Fruit fly (Drosophila melanogaster) whole organism, embryonic: ENCODE results near the gene spn-B.

Experiments
- Asciz ChIP-seq: fragments of 200-800 bp; sonication (Bioruptor generic); optimal IDR thresholded peaks from 2 replicates; lab custom pipeline; 2017; ENCODE audit warnings: missing biosample characterization, mild to moderate bottlenecking, missing genetic modification characterization, missing genetic modification reagents
- Atf3 ChIP-seq: fragments of 200-800 bp; sonication (Bioruptor generic); optimal IDR thresholded peaks from 3 replicates; lab custom pipeline; 2016; ENCODE audit warnings: missing biosample characterization, missing genetic modification characterization
- Bdp1 ChIP-seq: fragments of 200-800 bp; sonication (Bioruptor generic); optimal IDR thresholded peaks from 3 replicates; lab custom pipeline; 2016; ENCODE audit warnings: missing biosample characterization, missing genetic modification characterization
- CG11398 ChIP-seq: fragments of 200-800 bp; sonication (Bioruptor generic); optimal IDR thresholded peaks from 2 replicates; lab custom pipeline; 2016; ENCODE audit warnings: missing biosample characterization, missing genetic modification characterization
- CG1647 ChIP-seq: fragments of 200-800 bp; sonication (Bioruptor generic); optimal IDR thresholded peaks from 3 replicates; lab custom pipeline; 2016; ENCODE audit warnings: missing biosample characterization, missing genetic modification characterization
- CG16863 ChIP-seq: fragments of 200-800 bp; sonication (Bioruptor generic); optimal IDR thresholded peaks from 3 replicates; lab custom pipeline; 2016; ENCODE audit warnings: missing biosample characterization, missing genetic modification characterization
- CG2120 ChIP-seq: fragments of 200-800 bp; sonication (Bioruptor generic); optimal IDR thresholded peaks from 3 replicates; lab custom pipeline; 2016; ENCODE audit warnings: missing biosample characterization, missing genetic modification characterization
- CG2875 ChIP-seq: fragments of 200-800 bp; sonication (Bioruptor generic); optimal IDR thresholded peaks from 2 replicates; lab custom pipeline; 2017; ENCODE audit warnings: missing biosample characterization, mild to moderate bottlenecking, missing genetic modification characterization, missing genetic modification reagents
- CG2889 ChIP-seq: fragments of 200-800 bp; sonication (Bioruptor generic); IDR thresholded peaks from 3 replicates; pipeline ENCODE4 v1.3.6; 2022; ENCODE audit warnings: missing biosample characterization, missing genetic modification characterization
- CG3065 ChIP-seq: fragments of 200-800 bp; sonication (Bioruptor generic); optimal IDR thresholded peaks from 2 replicates; lab custom pipeline; 2016; ENCODE audit warnings: missing biosample characterization, missing genetic modification characterization
- CG32532 ChIP-seq: fragments of 200-800 bp; sonication (Bioruptor generic); IDR thresholded peaks from 2 replicates; pipeline ENCODE4 v1.3.6; 2022; ENCODE audit warnings: missing biosample characterization, missing genetic modification characterization
- CG33213 ChIP-seq: fragments of 200-800 bp; sonication (Bioruptor generic); optimal IDR thresholded peaks from 3 replicates; lab custom pipeline; 2016; ENCODE audit warnings: missing biosample characterization, missing genetic modification characterization
- CG4360 ChIP-seq: fragments of 200-800 bp; sonication (Bioruptor generic); IDR thresholded peaks from 2 replicates; pipeline ENCODE4 v1.3.6; 2022; ENCODE audit warnings: missing biosample characterization, missing genetic modification characterization
- CG4820 ChIP-seq: fragments of 200-800 bp; sonication (Bioruptor generic); optimal IDR thresholded peaks from 3 replicates; lab custom pipeline; 2016; ENCODE audit warnings: missing biosample characterization, missing genetic modification characterization
- CG5180 ChIP-seq: fragments of 200-800 bp; sonication (Bioruptor generic); optimal IDR thresholded peaks from 3 replicates; lab custom pipeline; 2017; ENCODE audit warnings: missing biosample characterization, missing genetic modification characterization, mild to moderate bottlenecking, moderate library complexity, missing genetic modification reagents
- CG5953 ChIP-seq: fragments of 200-800 bp; sonication (Bioruptor generic); IDR thresholded peaks from 2 replicates; pipeline ENCODE4 v1.3.6; 2022; ENCODE audit warnings: missing biosample characterization, missing genetic modification characterization
- CG7987 ChIP-seq: fragments of 200-800 bp; sonication (Bioruptor generic); optimal IDR thresholded peaks from 2 replicates; lab custom pipeline; 2018; ENCODE audit warnings: missing biosample characterization, mild to moderate bottlenecking, missing genetic modification characterization, moderate library complexity
- CG8765 ChIP-seq: fragments of 200-800 bp; sonication (Bioruptor generic); IDR thresholded peaks from 2 replicates; pipeline ENCODE4 v1.3.6; 2022; ENCODE audit warnings: missing biosample characterization, missing genetic modification characterization
- CHES-1-like ChIP-seq: fragments of 200-800 bp; sonication (Bioruptor generic); optimal IDR thresholded peaks from 2 replicates; lab custom pipeline; 2016; ENCODE audit warnings: missing biosample characterization, missing genetic modification characterization
- Camta ChIP-seq: fragments of 200-800 bp; sonication (Bioruptor generic); optimal IDR thresholded peaks from 2 replicates; lab custom pipeline; 2016; ENCODE audit warnings: missing biosample characterization, missing genetic modification characterization
- Dip2 ChIP-seq: fragments of 200-800 bp; sonication (Bioruptor generic); IDR thresholded peaks from 2 replicates; pipeline ENCODE4 v1.3.6; 2022; ENCODE audit warnings: missing biosample characterization, missing genetic modification characterization
- Jarid2 ChIP-seq: fragments of 200-800 bp; sonication (Bioruptor generic); optimal IDR thresholded peaks from 3 replicates; lab custom pipeline; 2017; ENCODE audit warnings: mild to moderate bottlenecking, missing biosample characterization, missing genetic modification reagents, missing genetic modification characterization
- Kr ChIP-seq: fragments of 200-800 bp; sonication (Bioruptor generic); optimal IDR thresholded peaks from 2 replicates; lab custom pipeline; 2017; ENCODE audit warnings: missing biosample characterization, mild to moderate bottlenecking, missing genetic modification characterization
- Lhr ChIP-seq: fragments of 200-800 bp; sonication (Bioruptor generic); optimal IDR thresholded peaks from 3 replicates; lab custom pipeline; 2017; ENCODE audit warnings: mild to moderate bottlenecking, missing biosample characterization, missing genetic modification reagents, missing genetic modification characterization
- Lim3 ChIP-seq: fragments of 200-800 bp; sonication (Bioruptor generic); IDR thresholded peaks from 2 replicates; pipeline ENCODE4 v1.3.6; 2022; ENCODE audit warnings: missing biosample characterization, missing genetic modification characterization
- Mad ChIP-seq: fragments of 200-800 bp; sonication (Bioruptor generic); optimal IDR thresholded peaks from 2 replicates; lab custom pipeline; 2016; ENCODE audit warnings: missing biosample characterization, missing genetic modification characterization
- Max ChIP-seq: fragments of 200-800 bp; sonication (Bioruptor generic); optimal IDR thresholded peaks from 2 replicates; lab custom pipeline; 2016; ENCODE audit warnings: missing biosample characterization, mild to moderate bottlenecking, missing genetic modification characterization
- NC2β ChIP-seq: fragments of 200-800 bp; sonication (Bioruptor generic); optimal IDR thresholded peaks from 2 replicates; lab custom pipeline; 2016; ENCODE audit warnings: missing biosample characterization, missing genetic modification characterization
- NfI ChIP-seq: fragments of 200-800 bp; sonication (Bioruptor generic); optimal IDR thresholded peaks from 3 replicates; lab custom pipeline; 2018; ENCODE audit warnings: missing biosample characterization, mild to moderate bottlenecking, missing genetic modification characterization, moderate library complexity
- Six4 ChIP-seq: fragments of 200-800 bp; sonication (Bioruptor generic); optimal IDR thresholded peaks from 2 replicates; lab custom pipeline; 2016; ENCODE audit warnings: missing biosample characterization, missing genetic modification characterization
- Sox100B ChIP-seq: fragments of 200-800 bp; sonication (Bioruptor generic); optimal IDR thresholded peaks from 3 replicates; lab custom pipeline; 2018; ENCODE audit warnings: missing biosample characterization, mild to moderate bottlenecking, missing genetic modification characterization
- Stat92E ChIP-seq, 3 experiments: fragments of >200 bp in 2 of 3; fragments of 200-800 bp in 1 of 3; sonication (Bioruptor generic) in 1 of 3; optimal IDR thresholded peaks; 2 replicates each; lab custom pipeline; 2017 to 2019; ENCODE audit warnings: missing biosample characterization in 3 of 3, missing genetic modification characterization in 3 of 3, mild to moderate bottlenecking in 1 of 3, moderate library complexity in 1 of 3
- al ChIP-seq: fragments of 200-800 bp; sonication (Bioruptor generic); IDR thresholded peaks from 2 replicates; pipeline ENCODE4 v1.3.6; 2022; ENCODE audit warnings: missing biosample characterization, missing genetic modification characterization
- amos ChIP-seq: fragments of 200-800 bp; sonication (Bioruptor generic); IDR thresholded peaks from 2 replicates; pipeline ENCODE4 v1.3.6; 2022; ENCODE audit warnings: missing biosample characterization, missing genetic modification characterization; ENCODE audit not compliant: partially characterized antibody
- bab2 ChIP-seq: fragments of 200-800 bp; sonication (Bioruptor generic); optimal IDR thresholded peaks from 2 replicates; lab custom pipeline; 2016; ENCODE audit warnings: missing biosample characterization, missing genetic modification characterization
- croc ChIP-seq: fragments of 200-800 bp; sonication (Bioruptor generic); conservative IDR thresholded peaks from 3 replicates; pipeline ENCODE4 v1.3.6; 2022; ENCODE audit warnings: missing biosample characterization, missing genetic modification characterization
- cwo ChIP-seq: fragments of 200-800 bp; sonication (Bioruptor generic); optimal IDR thresholded peaks from 3 replicates; lab custom pipeline; 2017; ENCODE audit warnings: missing biosample characterization, missing genetic modification characterization, mild to moderate bottlenecking, moderate library complexity, missing genetic modification reagents
- exex ChIP-seq: fragments of 200-800 bp; sonication (Bioruptor generic); optimal IDR thresholded peaks from 4 replicates; lab custom pipeline; 2018; ENCODE audit warnings: missing biosample characterization, mild to moderate bottlenecking, missing genetic modification characterization, moderate library complexity
- knrl ChIP-seq: fragments of 200-800 bp; sonication (Bioruptor generic); IDR thresholded peaks from 3 replicates; pipeline ENCODE4 v1.3.6; 2022; ENCODE audit warnings: missing biosample characterization, missing genetic modification characterization; ENCODE audit not compliant: partially characterized antibody
- luna ChIP-seq: fragments of 200-800 bp; sonication (Bioruptor generic); optimal IDR thresholded peaks from 2 replicates; lab custom pipeline; 2016; ENCODE audit warnings: missing biosample characterization, missing genetic modification characterization
- mam ChIP-seq: fragments of 200-800 bp; sonication (Bioruptor generic); optimal IDR thresholded peaks from 3 replicates; lab custom pipeline; 2016; ENCODE audit warnings: missing biosample characterization, missing genetic modification characterization
- pan ChIP-seq, 4 experiments: fragments of >200 bp in 3 of 4; fragments of 200-800 bp in 1 of 4; sonication (Bioruptor generic) in 1 of 4; optimal IDR thresholded peaks in 3 of 4; IDR thresholded peaks in 1 of 4; 2 replicates each; pipeline versions ENCODE4 v1.3.6 to Lab custom; 2017 to 2022; ENCODE audit warnings: missing biosample characterization in 2 of 4, missing genetic modification characterization in 2 of 4, mixed read lengths in 1 of 4
- rib ChIP-seq: fragments of 200-800 bp; sonication (Bioruptor generic); IDR thresholded peaks from 2 replicates; pipeline ENCODE4 v1.3.6; 2022; ENCODE audit warnings: missing biosample characterization, missing genetic modification characterization
- ro ChIP-seq: fragments of 200-800 bp; sonication (Bioruptor generic); IDR thresholded peaks from 2 replicates; pipeline ENCODE4 v1.3.6; 2022; ENCODE audit warnings: missing biosample characterization, missing genetic modification characterization
- sd ChIP-seq: fragments of 200-800 bp; sonication (Bioruptor generic); optimal IDR thresholded peaks from 3 replicates; lab custom pipeline; 2018; ENCODE audit warnings: missing biosample characterization, mild to moderate bottlenecking, missing genetic modification characterization, moderate library complexity
- slou ChIP-seq: fragments of 200-800 bp; sonication (Bioruptor generic); optimal IDR thresholded peaks from 3 replicates; lab custom pipeline; 2016; ENCODE audit warnings: missing biosample characterization, missing genetic modification characterization
- tap ChIP-seq: fragments of 200-800 bp; optimal IDR thresholded peaks from 3 replicates; lab custom pipeline; 2019; ENCODE audit warnings: missing biosample characterization, mild to moderate bottlenecking, missing genetic modification characterization, moderate library complexity
- tin ChIP-seq: fragments of 200-800 bp; sonication (Bioruptor generic); optimal IDR thresholded peaks from 3 replicates; lab custom pipeline; 2016; ENCODE audit warnings: missing biosample characterization, missing genetic modification characterization
- usp ChIP-seq: fragments of >200 bp; optimal IDR thresholded peaks from 2 replicates; lab custom pipeline; 2017; ENCODE audit warnings: missing biosample characterization, missing genetic modification characterization

spn-B gene

dm6 chr3R:14373192-14373827, 45.5 kb downstream of the spn-B start (continued):
- TF ChIP-seq mam (GFP tag; lab: Kevin White, UChicago), result peak; percentile 96
- peak; percentile 95 for TF ChIP-seq CG3065
- TF ChIP-seq tap, result peak; percentile 62
- peak; percentile 68 for TF ChIP-seq CG32532 (GFP tag; lab: Robert Waterston, UW)
- peak; percentile 88 for TF ChIP-seq Lhr
- peak; percentile 96 for TF ChIP-seq CG11398 (GFP tag; lab: Kevin White, UChicago)
- peak; percentile 91 for TF ChIP-seq CG2875 (GFP tag; lab: Kevin White, UChicago)
- peak; percentile 85 for TF ChIP-seq NC2β (GFP tag; lab: Kevin White, UChicago)
- TF ChIP-seq pan (optimal IDR thresholded peaks at IDR 0.05; lab: Kevin White, UChicago), result no peak
- TF ChIP-seq pan (GFP tag; optimal IDR thresholded peaks at IDR 0.05 in 1 of 2, IDR thresholded peaks at IDR 0.05 in 1 of 2), result peak in 1 of 2 experiments; percentile 73
- TF ChIP-seq Sox100B (GFP tag; lab: Kevin White, UChicago), result peak; percentile 81
- TF ChIP-seq Six4 (GFP tag; lab: Kevin White, UChicago), result peak; percentile 87
- peak; percentile 58; the same call in 1 of the 2 replicates for TF ChIP-seq al (GFP tag; lab: Robert Waterston, UW)
- TF ChIP-seq CG1647, result peak; percentile 81
- TF ChIP-seq Stat92E (GFP tag; optimal IDR thresholded peaks at IDR 0.05; lab: Kevin White, UChicago), result no peak
- peak; percentile 94 for TF ChIP-seq CG2120
- TF ChIP-seq Lim3, result peak; percentile 94
- TF ChIP-seq rib (GFP tag; lab: Robert Waterston, UW), result no peak
- TF ChIP-seq knrl (GFP tag; lab: Robert Waterston, UW), result no peak
- peak; percentile 97 for TF ChIP-seq Camta (GFP tag; lab: Kevin White, UChicago)
- peak; percentile 82 for TF ChIP-seq tin (GFP tag; lab: Kevin White, UChicago)
- TF ChIP-seq NfI (GFP tag; lab: Kevin White, UChicago), result peak; percentile 95
- peak; percentile 96 for TF ChIP-seq Mad (GFP tag; lab: Kevin White, UChicago)
- peak; percentile 87 for TF ChIP-seq CG4820 (GFP tag; lab: Kevin White, UChicago)
- no peak for TF ChIP-seq Kr
- peak; percentile 89 for TF ChIP-seq luna (GFP tag; lab: Kevin White, UChicago)
- peak; percentile 92 for TF ChIP-seq bab2
- peak; percentile 10 for TF ChIP-seq CG7987 (GFP tag; lab: Kevin White, UChicago)
- peak; percentile 65 for TF ChIP-seq CG4360 (GFP tag; lab: Robert Waterston, UW)
- peak; percentile 44; the same call in 1 of the 2 replicates for TF ChIP-seq CG8765
- peak; percentile 96 for TF ChIP-seq CG5953 (GFP tag; lab: Robert Waterston, UW)
- TF ChIP-seq CG33213 (GFP tag; lab: Kevin White, UChicago), result peak; percentile 74
- no peak for TF ChIP-seq Dip2 (GFP tag; lab: Robert Waterston, UW)
- TF ChIP-seq ro, result peak; percentile 56
- TF ChIP-seq CG16863 (GFP tag; lab: Kevin White, UChicago), result peak; percentile 97
- TF ChIP-seq croc (GFP tag; lab: Robert Waterston, UW), result peak; percentile 81
- TF ChIP-seq cwo (GFP tag; lab: Kevin White, UChicago), result peak; percentile 63
- no peak for TF ChIP-seq usp (GFP tag; lab: Kevin White, UChicago)
- TF ChIP-seq Atf3 (GFP tag; lab: Kevin White, UChicago), result peak; percentile 97
- TF ChIP-seq sd, result peak; percentile 73
- TF ChIP-seq CG2889 (GFP tag; lab: Robert Waterston, UW), result peak; percentile 96
- TF ChIP-seq Jarid2 (GFP tag; lab: Kevin White, UChicago), result peak; percentile 29
- TF ChIP-seq Max (GFP tag; lab: Kevin White, UChicago), result peak; percentile 83
- TF ChIP-seq CHES-1-like (GFP tag; lab: Kevin White, UChicago), result peak; percentile 95
- peak; percentile 90 for TF ChIP-seq Bdp1 (GFP tag; lab: Kevin White, UChicago)
- TF ChIP-seq amos (GFP tag; lab: Robert Waterston, UW), result no peak
- peak; percentile 90 for TF ChIP-seq Asciz
- peak; percentile 88 for TF ChIP-seq slou
- TF ChIP-seq CG5180 (GFP tag; lab: Kevin White, UChicago), result peak; percentile 65
- peak; percentile 16 for TF ChIP-seq exex
